Fruit fly (Drosophila melanogaster): ENCODE results near the gene gcm2.

gcm2 gene

dm6 chr2L:9564527-9564926 lies 43.8 kb upstream of the gcm2 start (continued):
- TF ChIP-seq fd85E (GFP tag; optimal IDR thresholded peaks at IDR 0.05): no peak
- no peak for TF ChIP-seq Sox14 (GFP tag; optimal IDR thresholded peaks at IDR 0.05)
- TF ChIP-seq achi (GFP tag; optimal IDR thresholded peaks at IDR 0.05): peak; percentile 67
- peak; percentile 50 for TF ChIP-seq CG10631 (GFP tag; optimal IDR thresholded peaks at IDR 0.05)
- no peak for TF ChIP-seq CG8319 (GFP tag; optimal IDR thresholded peaks at IDR 0.05)
- no peak for TF ChIP-seq Sox102F (GFP tag; optimal IDR thresholded peaks at IDR 0.05)
- TF ChIP-seq CG10669 (GFP tag; optimal IDR thresholded peaks at IDR 0.05): peak; percentile 14
- peak; percentile 85 for TF ChIP-seq CG15336 (GFP tag; IDR thresholded peaks at IDR 0.05)
- TF ChIP-seq net (GFP tag; optimal IDR thresholded peaks at IDR 0.05): peak; percentile 31
- no peak for TF ChIP-seq vri (GFP tag; optimal IDR thresholded peaks at IDR 0.05)
- peak; percentile 84 for TF ChIP-seq CG8119 (GFP tag; IDR thresholded peaks at IDR 0.05)
- TF ChIP-seq Gug (GFP tag; IDR thresholded peaks at IDR 0.05): peak; percentile 68
- no peak for TF ChIP-seq CG6808 (GFP tag; optimal IDR thresholded peaks at IDR 0.05)
- TF ChIP-seq CG6854 (GFP tag; optimal IDR thresholded peaks at IDR 0.05): no peak
- TF ChIP-seq Hr4 (GFP tag; optimal IDR thresholded peaks at IDR 0.05): peak; percentile 76
- peak; percentile 15 for TF ChIP-seq CG8632 (GFP tag; optimal IDR thresholded peaks at IDR 0.05)
- TF ChIP-seq CG6276 (GFP tag; optimal IDR thresholded peaks at IDR 0.05): peak; percentile 76
- no peak for TF ChIP-seq dsx (GFP tag; optimal IDR thresholded peaks at IDR 0.05; ENCODE audit: poor library complexity, severe bottlenecking)
- TF ChIP-seq acj6 (GFP tag; optimal IDR thresholded peaks at IDR 0.05): peak; percentile 32
- TF ChIP-seq CG7368 (GFP tag; optimal IDR thresholded peaks at IDR 0.05): no peak
- TF ChIP-seq CG3032 (tag; optimal IDR thresholded peaks at IDR 0.05): peak; percentile 24
- TF ChIP-seq Ets21C (GFP tag; optimal IDR thresholded peaks at IDR 0.05): no peak

- TF ChIP-seq dac (GFP tag; optimal IDR thresholded peaks at IDR 0.05) (no peak), eg (GFP tag; IDR thresholded peaks at IDR 0.05) (peak; percentile 53; the same call in 2 of the 3 replicates), CG15336 (GFP tag; IDR thresholded peaks at IDR 0.05) (0 out of 2 replicates have a peak, but pooled peaks have one; percentile 14)
Measured at dm6 chr2L:9565387-9565786, 43.0 kb upstream of the gcm2 start, which contains the start of gene CG46468. CG46468 (minus strand) TSS chr2L:9565438.

DNA sequence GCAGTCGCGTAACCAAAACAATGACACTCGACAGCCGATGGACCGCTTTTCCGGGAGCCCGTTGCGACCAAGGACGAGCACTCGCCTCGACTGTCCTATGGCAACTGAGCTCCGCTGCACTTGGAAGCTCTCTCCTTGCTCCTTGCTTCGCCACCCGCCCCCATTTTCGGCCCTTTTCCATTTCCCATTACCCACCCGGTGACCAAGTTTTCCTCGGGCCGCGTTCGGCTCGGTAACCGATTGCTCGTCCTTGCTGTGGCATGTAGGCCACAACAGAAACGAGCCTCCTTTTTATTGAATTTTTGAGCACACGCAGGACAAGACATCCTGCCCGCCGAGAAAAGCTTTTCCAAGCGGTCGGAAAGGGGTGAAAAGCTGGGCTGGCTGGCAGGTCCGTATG lies 41.7 kb upstream of the gcm2 start, which contains the start of gene jp:
TSS of gene jp (minus strand) at position 95 of the 400 bp plus-strand sequence.
- no peak for TF ChIP-seq CG15336 (GFP tag; IDR thresholded peaks at IDR 0.05)
- TF ChIP-seq Smox (GFP tag; optimal IDR thresholded peaks at IDR 0.05): no peak
- TF ChIP-seq CG6163 (GFP tag; IDR thresholded peaks at IDR 0.05): no peak
- TF ChIP-seq pdm3 (GFP tag; optimal IDR thresholded peaks at IDR 0.05): no peak
- no peak for TF ChIP-seq CG11762 (GFP tag; optimal IDR thresholded peaks at IDR 0.05; ENCODE audit: insufficient read depth)
- TF ChIP-seq CG6808 (GFP tag; optimal IDR thresholded peaks at IDR 0.05): no peak
- no peak for TF ChIP-seq CG8319 (GFP tag; optimal IDR thresholded peaks at IDR 0.05)
- TF ChIP-seq net (GFP tag; optimal IDR thresholded peaks at IDR 0.05): no peak
- no peak for TF ChIP-seq CG16779 (tag; optimal IDR thresholded peaks at IDR 0.05)
- no peak for TF ChIP-seq topi (GFP tag; optimal IDR thresholded peaks at IDR 0.05)
- no peak for TF ChIP-seq Gug (GFP tag; IDR thresholded peaks at IDR 0.05)
- TF ChIP-seq CG3919 (GFP tag; optimal IDR thresholded peaks at IDR 0.05): no peak
- no peak for TF ChIP-seq fkh (GFP tag; optimal IDR thresholded peaks at IDR 0.05)
- no peak for TF ChIP-seq dsx (GFP tag; optimal IDR thresholded peaks at IDR 0.05; ENCODE audit: poor library complexity, severe bottlenecking)
- TF ChIP-seq lz (GFP tag; optimal IDR thresholded peaks at IDR 0.05): no peak

- TF ChIP-seq net (GFP tag; optimal IDR thresholded peaks at IDR 0.05): peak; percentile 96
- peak; percentile 75 for TF ChIP-seq CG11294 (GFP tag; IDR thresholded peaks at IDR 0.05)
- TF ChIP-seq fkh (GFP tag; optimal IDR thresholded peaks at IDR 0.05): peak; percentile 100
- TF ChIP-seq esn (GFP tag; optimal IDR thresholded peaks at IDR 0.05): peak; percentile 90
- TF ChIP-seq dac (GFP tag; optimal IDR thresholded peaks at IDR 0.05): peak; percentile 82
- TF ChIP-seq CG3919 (GFP tag; optimal IDR thresholded peaks at IDR 0.05): peak; percentile 89
- TF ChIP-seq CG6808 (GFP tag; optimal IDR thresholded peaks at IDR 0.05): peak; percentile 67
- peak; percentile 87 for TF ChIP-seq acj6 (GFP tag; optimal IDR thresholded peaks at IDR 0.05)
- TF ChIP-seq Ets21C (GFP tag; optimal IDR thresholded peaks at IDR 0.05): peak; percentile 18
- no peak for TF ChIP-seq CG4318 (GFP tag; optimal IDR thresholded peaks at IDR 0.05)
- TF ChIP-seq CG31627 (GFP tag; optimal IDR thresholded peaks at IDR 0.05): peak; percentile 60
- peak; percentile 70 for TF ChIP-seq CG8319 (GFP tag; optimal IDR thresholded peaks at IDR 0.05)
- peak; percentile 84 for TF ChIP-seq achi (GFP tag; optimal IDR thresholded peaks at IDR 0.05)
- TF ChIP-seq ss (GFP tag; optimal IDR thresholded peaks at IDR 0.05): peak; percentile 33 to 75
- TF ChIP-seq CG8119 (GFP tag; IDR thresholded peaks at IDR 0.05): peak; percentile 68
- peak; percentile 83 for TF ChIP-seq pdm3 (GFP tag; optimal IDR thresholded peaks at IDR 0.05)
- TF ChIP-seq Eip78C (GFP tag): peak; percentile 96
- peak; percentile 97 for TF ChIP-seq CG6854 (GFP tag; optimal IDR thresholded peaks at IDR 0.05)
- peak; percentile 81 for TF ChIP-seq Hr4 (GFP tag; optimal IDR thresholded peaks at IDR 0.05)
- TF ChIP-seq CG1621 (tag; optimal IDR thresholded peaks at IDR 0.05): peak; percentile 43
- TF ChIP-seq salr (GFP tag; optimal IDR thresholded peaks at IDR 0.05): peak; percentile 38 to 63
- peak; percentile 65 for TF ChIP-seq Sox14 (GFP tag; optimal IDR thresholded peaks at IDR 0.05)
- peak; percentile 71 for TF ChIP-seq CG10669 (GFP tag; optimal IDR thresholded peaks at IDR 0.05)
- peak; percentile 42 for TF ChIP-seq Lpt (GFP tag; optimal IDR thresholded peaks at IDR 0.05)
- TF ChIP-seq CG6792 (GFP tag; optimal IDR thresholded peaks at IDR 0.05): peak; percentile 82
Measured at dm6 chr2L:9567398-9567856, 40.9 kb upstream of the gcm2 start.

All from whole organism, prepupa.